Worm (Caenorhabditis elegans): Measurements from ENCODE around the gene aakg-1.

The aakg-1 gene

ce11 chrIII:12528029-12528428 lies 47.2 kb downstream of the aakg-1 start (continued):
- TF ChIP-seq nhr-20 (tag; optimal IDR thresholded peaks at IDR 0.05) (peak; percentile 50), egl-27 (tag; optimal IDR thresholded peaks at IDR 0.05) (no peak), jun-1 (tag; optimal IDR thresholded peaks at IDR 0.05) (no peak), hpl-2 (GFP tag; optimal IDR thresholded peaks at IDR 0.05) (no peak), aly-2 (tag; optimal IDR thresholded peaks at IDR 0.05) (no peak), unc-98 (GFP tag; IDR thresholded peaks at IDR 0.05) (no peak), nhr-28 (tag; optimal IDR thresholded peaks at IDR 0.05) (no peak), sup-37 (GFP tag; optimal IDR thresholded peaks at IDR 0.05) (no peak), zag-1 (tag; optimal IDR thresholded peaks at IDR 0.05) (no peak), nhr-84 (tag; optimal IDR thresholded peaks at IDR 0.05) (no peak), nhr-71 (tag; optimal IDR thresholded peaks at IDR 0.05) (peak; percentile 75), blmp-1 (tag; optimal IDR thresholded peaks at IDR 0.05) (peak; percentile 12), rnt-1 (tag; optimal IDR thresholded peaks at IDR 0.05) (no peak), efl-1 (optimal IDR thresholded peaks at IDR 0.05) (peak; percentile 87), efl-1 (GFP tag; optimal IDR thresholded peaks at IDR 0.05 in 1 of 2) (peak; percentile 89 to 99), mep-1 (tag; optimal IDR thresholded peaks at IDR 0.05) (peak; percentile 73), grh-1 (GFP tag; IDR thresholded peaks at IDR 0.05) (no peak), lin-15B (tag; optimal IDR thresholded peaks at IDR 0.05) (peak; percentile 22), C34B4.2 (tag; optimal IDR thresholded peaks at IDR 0.05) (no peak), zip-4 (GFP tag; optimal IDR thresholded peaks at IDR 0.05) (no peak), elt-3 (tag; optimal IDR thresholded peaks at IDR 0.05) (peak in 1 of 6 experiments; percentile 5), nhr-237 (tag; optimal IDR thresholded peaks at IDR 0.05) (no peak), nhr-12 (tag; optimal IDR thresholded peaks at IDR 0.05) (no peak), hlh-17 (GFP tag; optimal IDR thresholded peaks at IDR 0.05; ENCODE audit: borderline replicate concordance) (no peak), hlh-4 (tag; optimal IDR thresholded peaks at IDR 0.05) (no peak), nhr-85 (tag) (peak; percentile 74), dpl-1 (GFP tag; optimal IDR thresholded peaks at IDR 0.05) (peak; percentile 85 to 92 (median 89)), dsc-1 (tag; optimal IDR thresholded peaks at IDR 0.05) (peak; percentile 54), fos-1 (tag; optimal IDR thresholded peaks at IDR 0.05) (no peak), unc-130 (tag; optimal IDR thresholded peaks at IDR 0.05) (no peak), nhr-77 (tag; optimal IDR thresholded peaks at IDR 0.05) (no peak), nhr-47 (tag; optimal IDR thresholded peaks at IDR 0.05) (peak; percentile 74), ztf-4 (tag; optimal IDR thresholded peaks at IDR 0.05) (no peak), vab-15 (tag; optimal IDR thresholded peaks at IDR 0.05) (no peak), ceh-63 (GFP tag; optimal IDR thresholded peaks at IDR 0.05) (no peak), nhr-19 (GFP tag; conservative IDR thresholded peaks at IDR 0.05) (peak; percentile 52), elt-2 (tag; optimal IDR thresholded peaks at IDR 0.05) (no peak), fkh-8 (tag; optimal IDR thresholded peaks at IDR 0.05) (no peak), nhr-11 (tag; optimal IDR thresholded peaks at IDR 0.05) (no peak), mef-2 (tag; optimal IDR thresholded peaks at IDR 0.05) (no peak), C04F5.9 (tag; optimal IDR thresholded peaks at IDR 0.05) (peak; percentile 6), mab-9 (GFP tag; IDR thresholded peaks at IDR 0.05) (no peak), nhr-90 (tag; optimal IDR thresholded peaks at IDR 0.05; ENCODE audit: poor library complexity) (peak; percentile 68), ceh-90 (tag; optimal IDR thresholded peaks at IDR 0.05) (no peak), swsn-7 (tag; optimal IDR thresholded peaks at IDR 0.05) (peak; percentile 55), snu-23 (GFP tag; optimal IDR thresholded peaks at IDR 0.05) (peak; percentile 66), sptf-1 (tag; optimal IDR thresholded peaks at IDR 0.05) (no peak), unc-62 (GFP tag; optimal IDR thresholded peaks at IDR 0.05) (no peak), ceh-88 (GFP tag; IDR thresholded peaks at IDR 0.05) (no peak), sox-4 (tag; optimal IDR thresholded peaks at IDR 0.05) (no peak), unc-30 (tag; optimal IDR thresholded peaks at IDR 0.05) (no peak)

All from whole organism, L1 larva.